Fruit fly (Drosophila melanogaster) whole organism, embryonic: ENCODE measurements around the gene CG6912.

ENCODE experiments used
- Bgb ChIP-seq: fragments of 200-800 bp; sonication (Bioruptor generic); IDR thresholded peaks from 2 replicates; pipeline ENCODE4 v1.3.6; 2022; ENCODE audit warnings: missing biosample characterization, missing genetic modification characterization; ENCODE audit not compliant: partially characterized antibody
- CG10462 ChIP-seq: fragments of 200-800 bp; sonication (Bioruptor generic); optimal IDR thresholded peaks from 2 replicates; lab custom pipeline; 2016; ENCODE audit warnings: missing biosample characterization, missing genetic modification characterization
- CG11398 ChIP-seq: fragments of 200-800 bp; sonication (Bioruptor generic); optimal IDR thresholded peaks from 2 replicates; lab custom pipeline; 2016; ENCODE audit warnings: missing biosample characterization, missing genetic modification characterization
- CG12071 ChIP-seq: fragments of 200-800 bp; sonication (Bioruptor generic); optimal IDR thresholded peaks from 3 replicates; lab custom pipeline; 2018; ENCODE audit warnings: missing biosample characterization, mild to moderate bottlenecking, missing genetic modification characterization
- CG12219 ChIP-seq: fragments of 200-800 bp; sonication (Bioruptor generic); optimal IDR thresholded peaks from 3 replicates; lab custom pipeline; 2018; ENCODE audit warnings: missing biosample characterization, mild to moderate bottlenecking, missing genetic modification characterization
- CG13287 ChIP-seq: fragments of 200-800 bp; sonication (Bioruptor generic); IDR thresholded peaks from 2 replicates; pipeline ENCODE4 v1.3.6; 2022; ENCODE audit warnings: missing biosample characterization, missing genetic modification characterization; ENCODE audit not compliant: partially characterized antibody
- CG13775 ChIP-seq: fragments of 200-800 bp; sonication (Bioruptor generic); optimal IDR thresholded peaks from 3 replicates; lab custom pipeline; 2017; ENCODE audit warnings: missing biosample characterization, mild to moderate bottlenecking, missing genetic modification characterization
- CG13894 ChIP-seq: fragments of 200-800 bp; sonication (Bioruptor generic); optimal IDR thresholded peaks from 3 replicates; lab custom pipeline; 2018; ENCODE audit warnings: missing biosample characterization, mild to moderate bottlenecking, missing genetic modification characterization, moderate library complexity
- CG14014 ChIP-seq: fragments of 200-800 bp; sonication (Bioruptor generic); IDR thresholded peaks from 2 replicates; pipeline ENCODE4 v1.3.6; 2022; ENCODE audit warnings: missing biosample characterization, missing genetic modification characterization
- CG1603 ChIP-seq: fragments of 200-800 bp; sonication (Bioruptor generic); optimal IDR thresholded peaks from 2 replicates; lab custom pipeline; 2019; ENCODE audit warnings: missing biosample characterization, mild to moderate bottlenecking, missing genetic modification characterization, moderate library complexity
- CG17912 ChIP-seq: fragments of 200-800 bp; sonication (Bioruptor generic); optimal IDR thresholded peaks from 2 replicates; lab custom pipeline; 2018; ENCODE audit warnings: missing biosample characterization, mild to moderate bottlenecking, missing genetic modification characterization
- CG4404 ChIP-seq: fragments of 200-800 bp; sonication (Bioruptor generic); IDR thresholded peaks from 2 replicates; pipeline ENCODE4 v1.3.6; 2022; ENCODE audit warnings: missing biosample characterization, missing genetic modification characterization
- CG4707 ChIP-seq: fragments of 200-800 bp; sonication (Bioruptor generic); optimal IDR thresholded peaks from 2 replicates; lab custom pipeline; 2018; ENCODE audit warnings: missing biosample characterization, mild to moderate bottlenecking, missing genetic modification characterization, moderate library complexity
- CG4730 ChIP-seq: fragments of 200-800 bp; sonication (Bioruptor generic); IDR thresholded peaks from 2 replicates; pipeline ENCODE4 v1.3.6; 2022; ENCODE audit warnings: missing biosample characterization, missing genetic modification characterization
- CG6254 ChIP-seq: fragments of 200-800 bp; sonication (Bioruptor generic); optimal IDR thresholded peaks from 3 replicates; lab custom pipeline; 2017; ENCODE audit warnings: mild to moderate bottlenecking, missing biosample characterization, missing genetic modification reagents, missing genetic modification characterization
- CG6272 ChIP-seq: fragments of 200-800 bp; sonication (Bioruptor generic); IDR thresholded peaks from 2 replicates; pipeline ENCODE4 v1.3.6; 2022; ENCODE audit warnings: missing biosample characterization, missing genetic modification characterization
- CG6813 ChIP-seq: fragments of 200-800 bp; sonication (Bioruptor generic); optimal IDR thresholded peaks from 2 replicates; lab custom pipeline; 2017; ENCODE audit warnings: missing biosample characterization, missing genetic modification characterization, mild to moderate bottlenecking, moderate library complexity, missing genetic modification reagents
- CG8089 ChIP-seq: fragments of 200-800 bp; sonication (Bioruptor generic); optimal IDR thresholded peaks from 3 replicates; lab custom pipeline; 2016; ENCODE audit warnings: missing biosample characterization, missing genetic modification characterization
- CG8765 ChIP-seq: fragments of 200-800 bp; sonication (Bioruptor generic); IDR thresholded peaks from 2 replicates; pipeline ENCODE4 v1.3.6; 2022; ENCODE audit warnings: missing biosample characterization, missing genetic modification characterization
- CoRest ChIP-seq: fragments of 200-800 bp; sonication (Bioruptor generic); optimal IDR thresholded peaks from 3 replicates; lab custom pipeline; 2018; ENCODE audit warnings: missing biosample characterization, mild to moderate bottlenecking, missing genetic modification characterization, moderate library complexity
- Dbx ChIP-seq: fragments of 200-800 bp; sonication (Bioruptor generic); IDR thresholded peaks from 3 replicates; pipeline ENCODE4 v1.3.6; 2022; ENCODE audit warnings: missing biosample characterization, missing genetic modification characterization
- Ets65A ChIP-seq: fragments of 200-800 bp; sonication (Bioruptor generic); peaks from one replicate; lab custom pipeline; 2016; ENCODE audit warnings: missing biosample characterization, missing genetic modification characterization
- HLH54F ChIP-seq: fragments of 200-800 bp; sonication (Bioruptor generic); optimal IDR thresholded peaks from 3 replicates; lab custom pipeline; 2016; ENCODE audit warnings: missing biosample characterization, missing genetic modification characterization
- HmgZ ChIP-seq: fragments of 200-800 bp; sonication (Bioruptor generic); optimal IDR thresholded peaks from 2 replicates; lab custom pipeline; 2018; ENCODE audit warnings: missing biosample characterization, mild to moderate bottlenecking, missing genetic modification characterization
- Hmr ChIP-seq: fragments of 200-800 bp; sonication (Bioruptor generic); optimal IDR thresholded peaks from 3 replicates; lab custom pipeline; 2017; ENCODE audit warnings: mild to moderate bottlenecking, missing biosample characterization, missing genetic modification reagents, missing genetic modification characterization
- Hr51 ChIP-seq, 2 experiments: fragments of 200-800 bp; sonication (Bioruptor generic); optimal IDR thresholded peaks; 2 replicates in 1 of 2; 3 replicates in 1 of 2; lab custom pipeline; 2016 to 2018; ENCODE audit warnings: missing biosample characterization in 2 of 2, missing genetic modification characterization in 2 of 2, mild to moderate bottlenecking in 1 of 2, moderate library complexity in 1 of 2
- MESR4 ChIP-seq: fragments of 200-800 bp; sonication (Bioruptor generic); optimal IDR thresholded peaks from 2 replicates; lab custom pipeline; 2018; ENCODE audit warnings: missing biosample characterization, mild to moderate bottlenecking, missing genetic modification characterization, moderate library complexity
- Mad ChIP-seq: fragments of 200-800 bp; sonication (Bioruptor generic); optimal IDR thresholded peaks from 2 replicates; lab custom pipeline; 2016; ENCODE audit warnings: missing biosample characterization, missing genetic modification characterization
- Poxn ChIP-seq: fragments of 200-800 bp; sonication (Bioruptor generic); IDR thresholded peaks from 2 replicates; pipeline ENCODE4 v1.3.6; 2022; ENCODE audit warnings: missing biosample characterization, missing genetic modification characterization
- Rfx ChIP-seq: fragments of 200-800 bp; sonication (Bioruptor generic); IDR thresholded peaks from 2 replicates; pipeline ENCODE4 v1.3.6; 2022; ENCODE audit warnings: missing biosample characterization, missing genetic modification characterization
- Vsx1 ChIP-seq: fragments of 200-800 bp; sonication (Bioruptor generic); optimal IDR thresholded peaks from 2 replicates; lab custom pipeline; 2017; ENCODE audit warnings: missing biosample characterization, mild to moderate bottlenecking, missing genetic modification characterization, missing genetic modification reagents
- ase ChIP-seq: fragments of 200-800 bp; sonication (Bioruptor generic); IDR thresholded peaks from 3 replicates; pipeline ENCODE4 v1.3.6; 2022; ENCODE audit warnings: missing biosample characterization, missing genetic modification characterization
- chinmo ChIP-seq: fragments of 200-800 bp; sonication (Bioruptor generic); IDR thresholded peaks from 4 replicates; pipeline ENCODE4 v1.3.6; 2022; ENCODE audit warnings: missing biosample characterization, missing genetic modification characterization; ENCODE audit not compliant: partially characterized antibody
- crol ChIP-seq: fragments of 200-800 bp; sonication (Bioruptor generic); IDR thresholded peaks from 2 replicates; pipeline ENCODE4 v1.3.6; 2022; ENCODE audit warnings: missing biosample characterization, missing genetic modification characterization
- ewg ChIP-seq: fragments of 200-800 bp; sonication (Bioruptor generic); optimal IDR thresholded peaks from 3 replicates; lab custom pipeline; 2017; ENCODE audit warnings: mild to moderate bottlenecking, missing biosample characterization, missing genetic modification reagents, missing genetic modification characterization
- grau ChIP-seq: fragments of 200-800 bp; optimal IDR thresholded peaks from 3 replicates; lab custom pipeline; 2019; ENCODE audit warnings: missing biosample characterization, mild to moderate bottlenecking, missing genetic modification characterization, moderate library complexity
- jumu ChIP-seq: fragments of 200-800 bp; sonication (Bioruptor generic); optimal IDR thresholded peaks from 3 replicates; lab custom pipeline; 2016; ENCODE audit warnings: missing biosample characterization, missing genetic modification characterization
- lbe ChIP-seq: fragments of 200-800 bp; sonication (Bioruptor generic); optimal IDR thresholded peaks from 2 replicates; lab custom pipeline; 2016; ENCODE audit warnings: missing biosample characterization, mild to moderate bottlenecking, missing genetic modification characterization
- mam ChIP-seq: fragments of 200-800 bp; sonication (Bioruptor generic); optimal IDR thresholded peaks from 3 replicates; lab custom pipeline; 2016; ENCODE audit warnings: missing biosample characterization, missing genetic modification characterization
- nau ChIP-seq: fragments of 200-800 bp; sonication (Bioruptor generic); optimal IDR thresholded peaks from 3 replicates; lab custom pipeline; 2017; ENCODE audit warnings: missing biosample characterization, mild to moderate bottlenecking, missing genetic modification characterization, missing genetic modification reagents
- nerfin-1 ChIP-seq: fragments of 200-800 bp; sonication (Bioruptor generic); optimal IDR thresholded peaks from 3 replicates; lab custom pipeline; 2019; ENCODE audit warnings: missing biosample characterization, mild to moderate bottlenecking, missing genetic modification characterization, moderate library complexity
- nom ChIP-seq: fragments of 200-800 bp; sonication (Bioruptor generic); optimal IDR thresholded peaks from 2 replicates; lab custom pipeline; 2017; ENCODE audit warnings: missing biosample characterization, missing genetic modification characterization, mild to moderate bottlenecking, moderate library complexity, missing genetic modification reagents
- pan ChIP-seq, 4 experiments: fragments of >200 bp in 3 of 4; fragments of 200-800 bp in 1 of 4; sonication (Bioruptor generic) in 1 of 4; optimal IDR thresholded peaks in 3 of 4; IDR thresholded peaks in 1 of 4; 2 replicates each; pipeline versions ENCODE4 v1.3.6 to Lab custom; 2017 to 2022; ENCODE audit warnings: missing biosample characterization in 2 of 4, missing genetic modification characterization in 2 of 4, mixed read lengths in 1 of 4
- pfk ChIP-seq: fragments of 200-800 bp; sonication (Bioruptor generic); optimal IDR thresholded peaks from 2 replicates; lab custom pipeline; 2018; ENCODE audit warnings: missing biosample characterization, mild to moderate bottlenecking, missing genetic modification characterization, moderate library complexity
- psq ChIP-seq: fragments of 200-800 bp; sonication (Bioruptor generic); optimal IDR thresholded peaks from 2 replicates; lab custom pipeline; 2017; ENCODE audit warnings: missing biosample characterization, missing genetic modification characterization
- sna ChIP-seq: fragments of 200-800 bp; sonication (Bioruptor generic); IDR thresholded peaks from 2 replicates; pipeline ENCODE4 v1.3.6; 2022; ENCODE audit warnings: missing biosample characterization, missing genetic modification characterization; ENCODE audit not compliant: partially characterized antibody
- unpg ChIP-seq: fragments of 200-800 bp; sonication (Bioruptor generic); optimal IDR thresholded peaks from 3 replicates; lab custom pipeline; 2018; ENCODE audit warnings: missing biosample characterization, mild to moderate bottlenecking, missing genetic modification characterization, moderate library complexity
- zen ChIP-seq: fragments of 200-800 bp; sonication (Bioruptor generic); optimal IDR thresholded peaks from 3 replicates; lab custom pipeline; 2018; ENCODE audit warnings: missing biosample characterization, mild to moderate bottlenecking, missing genetic modification characterization, moderate library complexity

CG6912 gene

dm6 chr3R:15139010-15139815 lies 2.4 kb upstream of the CG6912 start:
- no peak for TF ChIP-seq CG8089 (GFP tag; lab: Kevin White, UChicago)
- TF ChIP-seq CG13775 (GFP tag; lab: Kevin White, UChicago): peak; percentile 25
- peak; percentile 77 for TF ChIP-seq Vsx1
- TF ChIP-seq HmgZ (tag; lab: Kevin White, UChicago): no peak
- peak; percentile 15 for TF ChIP-seq unpg (GFP tag; lab: Kevin White, UChicago)
- peak; percentile 70 for TF ChIP-seq CoRest (tag; lab: Kevin White, UChicago)
- no peak for TF ChIP-seq Rfx (GFP tag; lab: Robert Waterston, UW)
- TF ChIP-seq MESR4 (GFP tag; lab: Kevin White, UChicago): no peak
- TF ChIP-seq HLH54F: peak; percentile 42
- TF ChIP-seq mam (GFP tag; lab: Kevin White, UChicago): peak; percentile 20
- no peak for TF ChIP-seq pfk (GFP tag; lab: Kevin White, UChicago)
- TF ChIP-seq sna (GFP tag; lab: Robert Waterston, UW): no peak
- no peak for TF ChIP-seq CG6813 (GFP tag; lab: Kevin White, UChicago)
- TF ChIP-seq CG12071 (GFP tag; lab: Kevin White, UChicago): no peak
- TF ChIP-seq lbe: no peak
- no peak for TF ChIP-seq CG13894 (tag; lab: Kevin White, UChicago)
- no peak for TF ChIP-seq nom (GFP tag; lab: Kevin White, UChicago)
- TF ChIP-seq CG12219 (GFP tag; lab: Kevin White, UChicago): no peak
- TF ChIP-seq chinmo (GFP tag; lab: Robert Waterston, UW): no peak
- TF ChIP-seq Poxn (GFP tag; lab: Robert Waterston, UW): no peak
- TF ChIP-seq CG4707 (GFP tag; lab: Kevin White, UChicago): no peak
- TF ChIP-seq CG6272 (GFP tag; lab: Robert Waterston, UW): no peak
- no peak for TF ChIP-seq CG10462
- TF ChIP-seq Hr51 (GFP tag; optimal IDR thresholded peaks at IDR 0.05; lab: Kevin White, UChicago): peak in 1 of 2 experiments; percentile 66
- no peak for TF ChIP-seq zen (tag; lab: Kevin White, UChicago)
- TF ChIP-seq ewg (GFP tag; lab: Kevin White, UChicago): no peak
- no peak for TF ChIP-seq CG6254 (GFP tag; lab: Kevin White, UChicago)
- no peak for TF ChIP-seq CG8765
- TF ChIP-seq Mad (GFP tag; lab: Kevin White, UChicago): no peak
- TF ChIP-seq jumu: no peak
- peak; percentile 46 for TF ChIP-seq Hmr (GFP tag; lab: Kevin White, UChicago)
- no peak for TF ChIP-seq crol
- TF ChIP-seq CG4730 (GFP tag; lab: Robert Waterston, UW): no peak
- TF ChIP-seq CG4404 (GFP tag; lab: Robert Waterston, UW): no peak
- TF ChIP-seq CG11398 (GFP tag; lab: Kevin White, UChicago): no peak
- no peak for TF ChIP-seq psq (GFP tag; lab: Kevin White, UChicago)
- TF ChIP-seq nerfin-1 (tag; lab: Kevin White, UChicago): no peak
- TF ChIP-seq ase: no peak
- TF ChIP-seq nau: no peak
- no peak for TF ChIP-seq CG14014 (GFP tag; lab: Robert Waterston, UW)
- TF ChIP-seq Ets65A (GFP tag; lab: Kevin White, UChicago): peak; percentile 81
- no peak for TF ChIP-seq Dbx
- TF ChIP-seq Bgb (GFP tag; lab: Robert Waterston, UW): no peak
- TF ChIP-seq CG13287 (GFP tag; lab: Robert Waterston, UW): no peak
- no peak for TF ChIP-seq CG1603 (tag; lab: Kevin White, UChicago)
- TF ChIP-seq pan (optimal IDR thresholded peaks at IDR 0.05; lab: Kevin White, UChicago): no peak
- no peak for TF ChIP-seq pan (GFP tag; optimal IDR thresholded peaks at IDR 0.05 in 1 of 2, IDR thresholded peaks at IDR 0.05 in 1 of 2)
- no peak for TF ChIP-seq CG17912 (GFP tag; lab: Kevin White, UChicago)
- peak; percentile 57 for TF ChIP-seq grau (tag; lab: Kevin White, UChicago)
